Worm (Caenorhabditis elegans) whole organism, L3 larva: ENCODE data around the gene F13E9.19.

Source experiments
- R02D3.7 ChIP-seq: fragments of 150-350 bp; optimal IDR thresholded peaks from 2 replicates; lab custom pipeline; 2014; ENCODE audit warnings: missing biosample characterization, missing genetic modification characterization
- ZK546.5 ChIP-seq: sonication (generic microtip); optimal IDR thresholded peaks from 2 replicates; lab custom pipeline; 2017; ENCODE audit warnings: missing biosample characterization, missing genetic modification characterization
- aly-2 ChIP-seq: fragments of 150-350 bp; optimal IDR thresholded peaks from 2 replicates; lab custom pipeline; 2014; ENCODE audit warnings: missing biosample characterization, missing genetic modification characterization
- ama-1 ChIP-seq: fragments of 150-350 bp; optimal IDR thresholded peaks from 2 replicates; lab custom pipeline; 2018
- ceh-16 ChIP-seq: sonication (generic microtip); optimal IDR thresholded peaks from 2 replicates; lab custom pipeline; 2017; ENCODE audit warnings: missing biosample characterization, missing genetic modification characterization
- ceh-28 ChIP-seq: fragments of 150-350 bp; optimal IDR thresholded peaks from 2 replicates; lab custom pipeline; 2014; ENCODE audit warnings: missing biosample characterization, missing genetic modification reagents, missing genetic modification characterization
- ceh-82 ChIP-seq: fragments of 150-350 bp; optimal IDR thresholded peaks from 2 replicates; lab custom pipeline; 2014; ENCODE audit warnings: missing biosample characterization, missing genetic modification characterization
- ceh-9 ChIP-seq: sonication (generic microtip); optimal IDR thresholded peaks from 2 replicates; lab custom pipeline; 2018; ENCODE audit warnings: missing biosample characterization, missing genetic modification characterization
- daf-12 ChIP-seq: fragments of 150-350 bp; optimal IDR thresholded peaks from 2 replicates; lab custom pipeline; 2014; ENCODE audit warnings: missing biosample characterization, missing genetic modification reagents, missing genetic modification characterization
- egl-27 ChIP-seq: sonication (generic microtip); optimal IDR thresholded peaks from 4 replicates; lab custom pipeline; 2017; ENCODE audit warnings: missing biosample characterization, missing genetic modification reagents, missing genetic modification characterization
- egl-5 ChIP-seq: fragments of 150-350 bp; optimal IDR thresholded peaks from 2 replicates; lab custom pipeline; 2017; ENCODE audit warnings: missing biosample characterization, missing genetic modification reagents, missing genetic modification characterization, inconsistent platforms
- elt-1 ChIP-seq: fragments of 150-350 bp; optimal IDR thresholded peaks from 2 replicates; lab custom pipeline; 2014; ENCODE audit warnings: missing biosample characterization, missing genetic modification characterization
- elt-2 ChIP-seq: sonication (generic microtip); optimal IDR thresholded peaks from 2 replicates; lab custom pipeline; 2016; ENCODE audit warnings: missing genetic modification reagents, mild to moderate bottlenecking, missing genetic modification characterization, missing compliant biosample characterization
- elt-3 ChIP-seq, 3 experiments: fragments of 150-350 bp in 1 of 3; sonication (generic microtip) in 2 of 3; optimal IDR thresholded peaks; 2 replicates in 2 of 3; 4 replicates in 1 of 3; lab custom pipeline; 2014 to 2017; ENCODE audit warnings: missing biosample characterization in 3 of 3, missing genetic modification characterization in 3 of 3
- eor-1 ChIP-seq, 2 experiments: fragments of 150-350 bp; optimal IDR thresholded peaks; 2 replicates each; lab custom pipeline; 2014 to 2018; ENCODE audit warnings: missing biosample characterization in 2 of 2, missing genetic modification characterization in 2 of 2
- fkh-10 ChIP-seq: sonication (generic microtip); optimal IDR thresholded peaks from 2 replicates; lab custom pipeline; 2017; ENCODE audit warnings: missing biosample characterization, missing genetic modification reagents, missing genetic modification characterization
- fos-1 ChIP-seq: fragments of 150-350 bp; optimal IDR thresholded peaks from 2 replicates; lab custom pipeline; 2014; ENCODE audit warnings: missing biosample characterization, missing genetic modification characterization
- hmg-11 ChIP-seq: sonication (generic microtip); optimal IDR thresholded peaks from 2 replicates; lab custom pipeline; 2016; ENCODE audit warnings: missing genetic modification characterization, missing compliant biosample characterization
- jun-1 ChIP-seq: fragments of 150-350 bp; optimal IDR thresholded peaks from 2 replicates; lab custom pipeline; 2014; ENCODE audit warnings: missing biosample characterization, missing genetic modification reagents, missing genetic modification characterization
- lin-15B ChIP-seq: fragments of 150-350 bp; optimal IDR thresholded peaks from 2 replicates; lab custom pipeline; 2014; ENCODE audit warnings: missing biosample characterization, missing genetic modification characterization
- lin-39 ChIP-seq: fragments of 150-350 bp; optimal IDR thresholded peaks from 2 replicates; lab custom pipeline; 2018; ENCODE audit warnings: missing biosample characterization, missing genetic modification reagents, missing genetic modification characterization
- lsy-12 ChIP-seq: sonication (generic microtip); optimal IDR thresholded peaks from 2 replicates; lab custom pipeline; 2016; ENCODE audit warnings: mild to moderate bottlenecking, missing genetic modification characterization, missing compliant biosample characterization
- mdl-1 ChIP-seq: fragments of 150-350 bp; optimal IDR thresholded peaks from 2 replicates; lab custom pipeline; 2014; ENCODE audit warnings: missing biosample characterization, missing genetic modification characterization
- mml-1 ChIP-seq: fragments of 150-350 bp; sonication (generic microtip); optimal IDR thresholded peaks from 3 replicates; lab custom pipeline; 2014; ENCODE audit warnings: missing biosample characterization, missing genetic modification characterization
- nfya-1 ChIP-seq: sonication (generic microtip); optimal IDR thresholded peaks from 2 replicates; lab custom pipeline; 2017; ENCODE audit warnings: missing genetic modification characterization, mild to moderate bottlenecking, missing compliant biosample characterization, antibody characterized with exemption, moderate library complexity; ENCODE audit not compliant: insufficient read depth
- nhr-11 ChIP-seq: fragments of 150-350 bp; optimal IDR thresholded peaks from 2 replicates; lab custom pipeline; 2014; ENCODE audit warnings: missing biosample characterization, missing genetic modification characterization
- nhr-12 ChIP-seq: fragments of 150-350 bp; optimal IDR thresholded peaks from 2 replicates; lab custom pipeline; 2014; ENCODE audit warnings: missing biosample characterization, missing genetic modification characterization
- nhr-23 ChIP-seq: fragments of 150-350 bp; optimal IDR thresholded peaks from 2 replicates; lab custom pipeline; 2014; ENCODE audit warnings: missing biosample characterization, missing genetic modification reagents, missing genetic modification characterization
- nhr-237 ChIP-seq: fragments of 150-350 bp; optimal IDR thresholded peaks from 2 replicates; lab custom pipeline; 2014; ENCODE audit warnings: missing biosample characterization, missing genetic modification characterization
- nhr-25 ChIP-seq: sonication (generic microtip); optimal IDR thresholded peaks from 2 replicates; lab custom pipeline; 2017; ENCODE audit warnings: missing biosample characterization, missing genetic modification characterization
- nhr-28 ChIP-seq: fragments of 150-350 bp; optimal IDR thresholded peaks from 2 replicates; lab custom pipeline; 2014; ENCODE audit warnings: missing biosample characterization, missing genetic modification characterization
- nhr-43 ChIP-seq: sonication (generic microtip); optimal IDR thresholded peaks from 2 replicates; lab custom pipeline; 2016; ENCODE audit warnings: mild to moderate bottlenecking, missing genetic modification characterization, missing compliant biosample characterization; ENCODE audit not compliant: poor library complexity, severe bottlenecking
- nhr-67 ChIP-seq: fragments of 150-350 bp; optimal IDR thresholded peaks from 2 replicates; lab custom pipeline; 2014; ENCODE audit warnings: missing biosample characterization, missing genetic modification characterization
- nhr-76 ChIP-seq: fragments of 150-350 bp; sonication (generic microtip); optimal IDR thresholded peaks from 5 replicates; lab custom pipeline; 2014; ENCODE audit warnings: missing biosample characterization, missing genetic modification characterization
- nhr-77 ChIP-seq: fragments of 150-350 bp; optimal IDR thresholded peaks from 2 replicates; lab custom pipeline; 2014; ENCODE audit warnings: missing biosample characterization, missing genetic modification characterization
- pha-4 ChIP-seq: fragments of 150-350 bp; optimal IDR thresholded peaks from 2 replicates; lab custom pipeline; 2014; ENCODE audit warnings: missing biosample characterization, missing genetic modification reagents, missing genetic modification characterization
- pqm-1 ChIP-seq: fragments of 150-350 bp; optimal IDR thresholded peaks from 2 replicates; lab custom pipeline; 2017; ENCODE audit warnings: missing biosample characterization, missing genetic modification characterization, inconsistent platforms
- sea-2 ChIP-seq: fragments of 150-350 bp; sonication (generic microtip); optimal IDR thresholded peaks from 4 replicates; lab custom pipeline; 2014; ENCODE audit warnings: missing biosample characterization, missing genetic modification reagents, missing genetic modification characterization
- skn-1 ChIP-seq: fragments of 150-350 bp; optimal IDR thresholded peaks from 2 replicates; lab custom pipeline; 2014; ENCODE audit warnings: missing biosample characterization, missing genetic modification characterization
- snpc-4 ChIP-seq: fragments of 150-350 bp; optimal IDR thresholded peaks from 2 replicates; lab custom pipeline; 2014; ENCODE audit warnings: missing biosample characterization, missing genetic modification characterization
- tbx-2 ChIP-seq: sonication (generic microtip); optimal IDR thresholded peaks from 2 replicates; lab custom pipeline; 2016; ENCODE audit warnings: mild to moderate bottlenecking, missing genetic modification characterization, missing compliant biosample characterization
- unc-39 ChIP-seq: sonication (generic microtip); optimal IDR thresholded peaks from 4 replicates; lab custom pipeline; 2017; ENCODE audit warnings: missing biosample characterization, missing genetic modification characterization
- unc-62 ChIP-seq: fragments of 150-350 bp; sonication (generic microtip); optimal IDR thresholded peaks from 4 replicates; lab custom pipeline; 2014; ENCODE audit warnings: missing biosample characterization, missing genetic modification reagents, missing genetic modification characterization
- zag-1 ChIP-seq: fragments of 150-350 bp; optimal IDR thresholded peaks from 2 replicates; lab custom pipeline; 2014; ENCODE audit warnings: missing biosample characterization, missing genetic modification characterization
- ztf-11 ChIP-seq: fragments of 150-350 bp; optimal IDR thresholded peaks from 2 replicates; lab custom pipeline; 2014; ENCODE audit warnings: missing biosample characterization, missing genetic modification characterization
- ztf-4 ChIP-seq: fragments of 150-350 bp; optimal IDR thresholded peaks from 2 replicates; lab custom pipeline; 2014; ENCODE audit warnings: missing biosample characterization, missing genetic modification characterization

The F13E9.19 gene

ce11 chrIV:10855049-10855448, 44.2 kb upstream of the F13E9.19 start, which contains the start of gene T11G6.3:
Gene T11G6.3, minus strand, starts transcription at chrIV:10855237.
- no peak for TF ChIP-seq jun-1 (tag; lab: Kevin White, UChicago)
- TF ChIP-seq eor-1 (tag; optimal IDR thresholded peaks at IDR 0.05; lab: Kevin White, UChicago), result no peak
- no peak for TF ChIP-seq snpc-4
- TF ChIP-seq ztf-4 (tag; lab: Kevin White, UChicago), result no peak
- TF ChIP-seq, all 47 proteins: peak for 0

ce11 chrIV:10855946-10856345, 43.3 kb upstream of the F13E9.19 start:
- TF ChIP-seq nfya-1 (tag; lab: Kevin White, UChicago), result peak; percentile 84
- TF ChIP-seq fkh-10 (GFP tag; lab: Kevin White, UChicago), result no peak
- TF ChIP-seq, all 47 proteins: peak for 1

DNA sequence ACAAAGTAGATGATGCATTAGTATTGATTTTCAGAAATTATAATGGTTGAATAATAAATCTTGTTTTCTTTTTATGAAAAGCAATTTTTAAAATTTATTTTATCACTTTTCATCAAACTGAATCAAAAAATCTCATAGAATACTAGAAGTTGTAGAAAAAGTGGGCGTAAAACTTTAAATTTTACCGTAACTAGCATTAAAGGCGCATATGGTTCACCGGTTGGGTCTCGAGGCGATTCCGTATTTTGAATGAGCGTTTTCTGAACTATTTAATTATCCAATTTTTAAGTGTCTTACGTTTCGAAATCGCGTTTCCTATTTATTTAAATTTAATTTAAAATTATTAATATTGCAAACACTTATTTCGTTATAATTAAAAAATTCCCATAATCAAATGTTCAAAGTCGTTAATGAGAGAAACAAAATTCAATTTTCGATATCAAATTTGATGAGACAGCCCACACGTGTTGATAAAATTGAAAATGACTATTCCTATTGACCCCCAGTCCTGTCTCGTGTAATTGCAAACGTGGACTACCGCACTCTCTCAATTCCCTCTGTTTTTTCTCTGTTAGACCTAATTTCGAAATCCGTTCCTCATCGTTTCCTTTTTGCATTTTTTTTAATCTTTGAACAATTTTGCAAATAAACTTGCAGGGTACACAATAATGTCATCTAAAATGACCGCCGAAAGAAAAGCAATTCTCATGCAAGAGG, 40.7 kb upstream of the F13E9.19 start, which contains the start of the genes T11G6.2 and hars-1:
Gene T11G6.2, minus strand, starts transcription at position 197 of the 717 bp plus-strand sequence.
Gene hars-1, plus strand, starts transcription at position 658 of the 717 bp plus-strand sequence.
- no peak for TF ChIP-seq nhr-43 (tag; lab: Kevin White, UChicago)
- TF ChIP-seq nhr-77 (tag; lab: Kevin White, UChicago), result no peak
- TF ChIP-seq mdl-1 (tag; lab: Kevin White, UChicago), result peak; percentile 3
- no peak for TF ChIP-seq nhr-237 (tag; lab: Kevin White, UChicago)
- no peak for TF ChIP-seq nhr-11 (tag; lab: Kevin White, UChicago)
- TF ChIP-seq nhr-23 (tag; lab: Kevin White, UChicago), result peak; percentile 37
- TF ChIP-seq nhr-12 (tag; lab: Kevin White, UChicago), result no peak
- TF ChIP-seq eor-1 (tag; optimal IDR thresholded peaks at IDR 0.05; lab: Kevin White, UChicago), result no peak
- TF ChIP-seq pqm-1 (tag; lab: Kevin White, UChicago), result peak; percentile 80
- TF ChIP-seq ceh-16 (tag; lab: Kevin White, UChicago), result no peak
- TF ChIP-seq nfya-1 (tag; lab: Kevin White, UChicago), result peak; percentile 39
- TF ChIP-seq lsy-12, result no peak
- TF ChIP-seq elt-3 (tag; optimal IDR thresholded peaks at IDR 0.05; lab: Kevin White, UChicago), result no peak
- peak; percentile 29 for TF ChIP-seq hmg-11 (tag; lab: Kevin White, UChicago)
- TF ChIP-seq R02D3.7 (tag; lab: Kevin White, UChicago), result no peak
- TF ChIP-seq lin-15B (tag; lab: Kevin White, UChicago), result peak; percentile 42
- no peak for TF ChIP-seq tbx-2 (tag; lab: Kevin White, UChicago)
- no peak for TF ChIP-seq ceh-9
- no peak for TF ChIP-seq zag-1
- TF ChIP-seq egl-5, result no peak
- no peak for TF ChIP-seq ceh-82 (tag; lab: Kevin White, UChicago)
- TF ChIP-seq elt-1 (tag; lab: Kevin White, UChicago), result no peak
- TF ChIP-seq sea-2 (GFP tag; lab: Kevin White, UChicago), result no peak
- no peak for TF ChIP-seq unc-62 (GFP tag; lab: Kevin White, UChicago)
- TF ChIP-seq snpc-4, result peak; percentile 33
- no peak for TF ChIP-seq ama-1 (lab: Kevin White, UChicago)
- no peak for TF ChIP-seq nhr-76 (tag; lab: Kevin White, UChicago)
- no peak for TF ChIP-seq ceh-28 (tag; lab: Kevin White, UChicago)
- no peak for TF ChIP-seq unc-39
- peak; percentile 45 for TF ChIP-seq pha-4 (tag; lab: Kevin White, UChicago)
- no peak for TF ChIP-seq ztf-4 (tag; lab: Kevin White, UChicago)
- no peak for TF ChIP-seq egl-27 (tag; lab: Kevin White, UChicago)
- no peak for TF ChIP-seq mml-1
- no peak for TF ChIP-seq fkh-10 (GFP tag; lab: Kevin White, UChicago)
- no peak for TF ChIP-seq jun-1 (tag; lab: Kevin White, UChicago)
- TF ChIP-seq lin-39 (tag; lab: Kevin White, UChicago), result peak; percentile 33
- no peak for TF ChIP-seq ztf-11 (tag; lab: Kevin White, UChicago)
- TF ChIP-seq ZK546.5, result no peak
- peak; percentile 9 for TF ChIP-seq nhr-25
- TF ChIP-seq nhr-67 (tag; lab: Kevin White, UChicago), result no peak
- TF ChIP-seq elt-2 (tag; lab: Kevin White, UChicago), result peak; percentile 73
- no peak for TF ChIP-seq skn-1 (tag; lab: Kevin White, UChicago)
- no peak for TF ChIP-seq nhr-28
- TF ChIP-seq fos-1 (tag; lab: Kevin White, UChicago), result no peak
- no peak for TF ChIP-seq daf-12 (tag; lab: Kevin White, UChicago)
- no peak for TF ChIP-seq aly-2 (tag; lab: Kevin White, UChicago)
